Fruit fly (Drosophila melanogaster) whole organism, embryonic: ENCODE results near the gene wisp.

ENCODE experiments used
- ATbp ChIP-seq: fragments of 200-800 bp; sonication (Bioruptor generic); optimal IDR thresholded peaks from 2 replicates; lab custom pipeline; 2017; ENCODE audit warnings: missing biosample characterization, mild to moderate bottlenecking, missing genetic modification characterization, missing genetic modification reagents
- CG10209 ChIP-seq: fragments of 200-800 bp; sonication (Bioruptor generic); optimal IDR thresholded peaks from 3 replicates; lab custom pipeline; 2017; ENCODE audit warnings: missing biosample characterization, mild to moderate bottlenecking, missing genetic modification characterization, missing genetic modification reagents
- CG11085 ChIP-seq: fragments of 200-800 bp; sonication (Bioruptor generic); IDR thresholded peaks from 2 replicates; pipeline ENCODE4 v1.3.6; 2022; ENCODE audit warnings: missing biosample characterization, missing genetic modification characterization
- CG12071 ChIP-seq: fragments of 200-800 bp; sonication (Bioruptor generic); optimal IDR thresholded peaks from 3 replicates; lab custom pipeline; 2018; ENCODE audit warnings: missing biosample characterization, mild to moderate bottlenecking, missing genetic modification characterization
- CG12659 ChIP-seq: fragments of 200-800 bp; sonication (Bioruptor generic); optimal IDR thresholded peaks from 3 replicates; lab custom pipeline; 2017; ENCODE audit warnings: mild to moderate bottlenecking, missing biosample characterization, missing genetic modification reagents, missing genetic modification characterization
- CG17568 ChIP-seq: fragments of 200-800 bp; sonication (Bioruptor generic); optimal IDR thresholded peaks from 2 replicates; lab custom pipeline; 2018; ENCODE audit warnings: missing biosample characterization, mild to moderate bottlenecking, missing genetic modification characterization, moderate library complexity
- CG18262 ChIP-seq: fragments of 200-800 bp; optimal IDR thresholded peaks from 3 replicates; lab custom pipeline; 2019; ENCODE audit warnings: missing biosample characterization, mild to moderate bottlenecking, missing genetic modification characterization, moderate library complexity
- CG18599 ChIP-seq: fragments of 200-800 bp; sonication (Bioruptor generic); optimal IDR thresholded peaks from 3 replicates; lab custom pipeline; 2017; ENCODE audit warnings: missing biosample characterization, missing genetic modification characterization, mild to moderate bottlenecking, moderate library complexity, missing genetic modification reagents
- CG2120 ChIP-seq: fragments of 200-800 bp; sonication (Bioruptor generic); optimal IDR thresholded peaks from 3 replicates; lab custom pipeline; 2016; ENCODE audit warnings: missing biosample characterization, missing genetic modification characterization
- CG2678 ChIP-seq: fragments of 200-800 bp; sonication (Bioruptor generic); optimal IDR thresholded peaks from 3 replicates; lab custom pipeline; 2019; ENCODE audit warnings: missing biosample characterization, mild to moderate bottlenecking, missing genetic modification characterization, moderate library complexity
- CG4404 ChIP-seq: fragments of 200-800 bp; sonication (Bioruptor generic); IDR thresholded peaks from 2 replicates; pipeline ENCODE4 v1.3.6; 2022; ENCODE audit warnings: missing biosample characterization, missing genetic modification characterization
- CG5180 ChIP-seq: fragments of 200-800 bp; sonication (Bioruptor generic); optimal IDR thresholded peaks from 3 replicates; lab custom pipeline; 2017; ENCODE audit warnings: missing biosample characterization, missing genetic modification characterization, mild to moderate bottlenecking, moderate library complexity, missing genetic modification reagents
- CG7357 ChIP-seq: fragments of 200-800 bp; sonication (Bioruptor generic); IDR thresholded peaks from 3 replicates; pipeline ENCODE4 v1.3.6; 2022; ENCODE audit warnings: missing biosample characterization, missing genetic modification characterization
- CG9437 ChIP-seq: fragments of 200-800 bp; sonication (Bioruptor generic); optimal IDR thresholded peaks from 2 replicates; lab custom pipeline; 2018; ENCODE audit warnings: missing biosample characterization, mild to moderate bottlenecking, missing genetic modification characterization
- CG9817 ChIP-seq: fragments of 200-800 bp; sonication (Bioruptor generic); optimal IDR thresholded peaks from 2 replicates; lab custom pipeline; 2018; ENCODE audit warnings: missing biosample characterization, mild to moderate bottlenecking, missing genetic modification characterization, moderate library complexity
- CTCF ChIP-seq: fragments of 200-800 bp; sonication (Bioruptor generic); optimal IDR thresholded peaks from 2 replicates; lab custom pipeline; 2017; ENCODE audit warnings: missing biosample characterization, mild to moderate bottlenecking, missing genetic modification characterization, moderate library complexity
- Deaf1 ChIP-seq: fragments of 200-800 bp; optimal IDR thresholded peaks from 3 replicates; lab custom pipeline; 2019; ENCODE audit warnings: missing biosample characterization, mild to moderate bottlenecking, missing genetic modification characterization, moderate library complexity
- E2f1 ChIP-seq: fragments of 200-800 bp; sonication (Bioruptor generic); IDR thresholded peaks from 2 replicates; pipeline ENCODE4 v1.3.6; 2022; ENCODE audit warnings: missing biosample characterization, missing genetic modification characterization
- HHEX ChIP-seq: fragments of 200-800 bp; sonication (Bioruptor generic); optimal IDR thresholded peaks from 3 replicates; lab custom pipeline; 2017; ENCODE audit warnings: missing biosample characterization, mild to moderate bottlenecking, missing genetic modification characterization, missing genetic modification reagents
- HLH3B ChIP-seq: fragments of 200-800 bp; sonication (Bioruptor generic); IDR thresholded peaks from 2 replicates; pipeline ENCODE4 v1.3.6; 2022; ENCODE audit warnings: missing biosample characterization, missing genetic modification characterization
- MBD-R2 ChIP-seq: fragments of 200-800 bp; sonication (Bioruptor generic); IDR thresholded peaks from 2 replicates; pipeline ENCODE4 v1.3.6; 2022; ENCODE audit warnings: missing biosample characterization, missing genetic modification characterization
- Med ChIP-seq: fragments of 200-800 bp; sonication (Bioruptor generic); peaks from one replicate; lab custom pipeline; 2016; ENCODE audit warnings: missing biosample characterization, missing genetic modification characterization, mild to moderate bottlenecking, inconsistent platforms, moderate library complexity
- NC2α ChIP-seq: fragments of 200-800 bp; sonication (Bioruptor generic); optimal IDR thresholded peaks from 2 replicates; lab custom pipeline; 2016; ENCODE audit warnings: missing biosample characterization, missing genetic modification characterization
- Nf-YA ChIP-seq: fragments of 200-800 bp; sonication (Bioruptor generic); IDR thresholded peaks from 2 replicates; pipeline ENCODE4 v1.3.6; 2022; ENCODE audit warnings: missing biosample characterization, missing genetic modification characterization
- Nf-YC ChIP-seq: fragments of 200-800 bp; optimal IDR thresholded peaks from 3 replicates; lab custom pipeline; 2019; ENCODE audit warnings: missing biosample characterization, mild to moderate bottlenecking, missing genetic modification characterization, moderate library complexity
- PHDP ChIP-seq: fragments of 200-800 bp; sonication (Bioruptor generic); optimal IDR thresholded peaks from 3 replicates; lab custom pipeline; 2018; ENCODE audit warnings: missing biosample characterization, mild to moderate bottlenecking, missing genetic modification characterization, moderate library complexity
- abd-A ChIP-seq: fragments of 200-800 bp; sonication (Bioruptor generic); optimal IDR thresholded peaks from 3 replicates; lab custom pipeline; 2019; ENCODE audit warnings: missing biosample characterization, mild to moderate bottlenecking, missing genetic modification characterization, moderate library complexity
- az2 ChIP-seq: fragments of 200-800 bp; sonication (Bioruptor generic); optimal IDR thresholded peaks from 3 replicates; lab custom pipeline; 2016; ENCODE audit warnings: missing biosample characterization, missing genetic modification characterization
- bsh ChIP-seq, 2 experiments: fragments of 200-800 bp; sonication (Bioruptor generic); optimal IDR thresholded peaks; 2 replicates each; lab custom pipeline; 2017 to 2018; ENCODE audit warnings: mild to moderate bottlenecking in 2 of 2, missing biosample characterization in 2 of 2, missing genetic modification characterization in 2 of 2, moderate library complexity in 1 of 2
- corto ChIP-seq: fragments of 200-800 bp; sonication (Bioruptor generic); optimal IDR thresholded peaks from 2 replicates; lab custom pipeline; 2016; ENCODE audit warnings: missing biosample characterization, mild to moderate bottlenecking, missing genetic modification characterization, moderate library complexity
- cwo ChIP-seq: fragments of 200-800 bp; sonication (Bioruptor generic); optimal IDR thresholded peaks from 3 replicates; lab custom pipeline; 2017; ENCODE audit warnings: missing biosample characterization, missing genetic modification characterization, mild to moderate bottlenecking, moderate library complexity, missing genetic modification reagents
- eyg ChIP-seq: fragments of 200-800 bp; sonication (Bioruptor generic); optimal IDR thresholded peaks from 3 replicates; lab custom pipeline; 2016; ENCODE audit warnings: missing biosample characterization, missing genetic modification characterization
- ind ChIP-seq: fragments of 200-800 bp; sonication (Bioruptor generic); optimal IDR thresholded peaks from 3 replicates; lab custom pipeline; 2016; ENCODE audit warnings: missing biosample characterization, missing genetic modification characterization
- ken ChIP-seq: fragments of 200-800 bp; sonication (Bioruptor generic); IDR thresholded peaks from 3 replicates; pipeline ENCODE4 v1.3.6; 2022; ENCODE audit warnings: missing biosample characterization, missing genetic modification characterization
- lola ChIP-seq, 3 experiments: fragments of >200 bp in 2 of 3; fragments of 200-800 bp in 1 of 3; sonication (Bioruptor generic) in 1 of 3; optimal IDR thresholded peaks; 2 replicates each; lab custom pipeline; 2017 to 2019; ENCODE audit warnings: missing biosample characterization in 3 of 3, missing genetic modification characterization in 3 of 3, mild to moderate bottlenecking in 1 of 3, moderate library complexity in 1 of 3
- nau ChIP-seq: fragments of 200-800 bp; sonication (Bioruptor generic); optimal IDR thresholded peaks from 3 replicates; lab custom pipeline; 2017; ENCODE audit warnings: missing biosample characterization, mild to moderate bottlenecking, missing genetic modification characterization, missing genetic modification reagents
- nerfin-1 ChIP-seq: fragments of 200-800 bp; sonication (Bioruptor generic); optimal IDR thresholded peaks from 3 replicates; lab custom pipeline; 2019; ENCODE audit warnings: missing biosample characterization, mild to moderate bottlenecking, missing genetic modification characterization, moderate library complexity
- nom ChIP-seq: fragments of 200-800 bp; sonication (Bioruptor generic); optimal IDR thresholded peaks from 2 replicates; lab custom pipeline; 2017; ENCODE audit warnings: missing biosample characterization, missing genetic modification characterization, mild to moderate bottlenecking, moderate library complexity, missing genetic modification reagents
- oc ChIP-seq: fragments of 200-800 bp; sonication (Bioruptor generic); optimal IDR thresholded peaks from 2 replicates; lab custom pipeline; 2018; ENCODE audit warnings: missing biosample characterization, mild to moderate bottlenecking, missing genetic modification characterization, moderate library complexity
- phol ChIP-seq: fragments of 200-800 bp; sonication (Bioruptor generic); optimal IDR thresholded peaks from 3 replicates; lab custom pipeline; 2018; ENCODE audit warnings: missing biosample characterization, mild to moderate bottlenecking, missing genetic modification characterization, moderate library complexity
- pita ChIP-seq: fragments of 200-800 bp; sonication (Bioruptor generic); optimal IDR thresholded peaks from 2 replicates; lab custom pipeline; 2017; ENCODE audit warnings: missing biosample characterization, mild to moderate bottlenecking, missing genetic modification characterization
- prd ChIP-seq, 3 experiments: fragments of >200 bp in 2 of 3; fragments of 200-800 bp in 1 of 3; sonication (Bioruptor generic) in 1 of 3; optimal IDR thresholded peaks in 2 of 3; IDR thresholded peaks in 1 of 3; 2 replicates in 2 of 3; 3 replicates in 1 of 3; pipeline versions ENCODE4 v1.3.6 to Lab custom; 2017 to 2022; ENCODE audit warnings: missing biosample characterization in 1 of 3, missing genetic modification characterization in 1 of 3
- row ChIP-seq: fragments of 200-800 bp; sonication (Bioruptor generic); IDR thresholded peaks from 3 replicates; pipeline ENCODE4 v1.3.6; 2022; ENCODE audit warnings: missing biosample characterization, missing genetic modification characterization
- seq ChIP-seq: fragments of 200-800 bp; sonication (Bioruptor generic); IDR thresholded peaks from 2 replicates; pipeline ENCODE4 v1.3.6; 2022; ENCODE audit warnings: missing biosample characterization, missing genetic modification characterization
- stc ChIP-seq: fragments of 200-800 bp; sonication (Bioruptor generic); IDR thresholded peaks from 2 replicates; pipeline ENCODE4 v1.3.6; 2022; ENCODE audit warnings: missing biosample characterization, missing genetic modification characterization
- tap ChIP-seq: fragments of 200-800 bp; optimal IDR thresholded peaks from 3 replicates; lab custom pipeline; 2019; ENCODE audit warnings: missing biosample characterization, mild to moderate bottlenecking, missing genetic modification characterization, moderate library complexity
- tgo ChIP-seq: fragments of 200-800 bp; sonication (Bioruptor generic); IDR thresholded peaks from 3 replicates; pipeline ENCODE4 v1.3.6; 2022; ENCODE audit warnings: missing biosample characterization, missing genetic modification characterization
- tin ChIP-seq: fragments of 200-800 bp; sonication (Bioruptor generic); optimal IDR thresholded peaks from 3 replicates; lab custom pipeline; 2016; ENCODE audit warnings: missing biosample characterization, missing genetic modification characterization

Gene wisp

DNA sequence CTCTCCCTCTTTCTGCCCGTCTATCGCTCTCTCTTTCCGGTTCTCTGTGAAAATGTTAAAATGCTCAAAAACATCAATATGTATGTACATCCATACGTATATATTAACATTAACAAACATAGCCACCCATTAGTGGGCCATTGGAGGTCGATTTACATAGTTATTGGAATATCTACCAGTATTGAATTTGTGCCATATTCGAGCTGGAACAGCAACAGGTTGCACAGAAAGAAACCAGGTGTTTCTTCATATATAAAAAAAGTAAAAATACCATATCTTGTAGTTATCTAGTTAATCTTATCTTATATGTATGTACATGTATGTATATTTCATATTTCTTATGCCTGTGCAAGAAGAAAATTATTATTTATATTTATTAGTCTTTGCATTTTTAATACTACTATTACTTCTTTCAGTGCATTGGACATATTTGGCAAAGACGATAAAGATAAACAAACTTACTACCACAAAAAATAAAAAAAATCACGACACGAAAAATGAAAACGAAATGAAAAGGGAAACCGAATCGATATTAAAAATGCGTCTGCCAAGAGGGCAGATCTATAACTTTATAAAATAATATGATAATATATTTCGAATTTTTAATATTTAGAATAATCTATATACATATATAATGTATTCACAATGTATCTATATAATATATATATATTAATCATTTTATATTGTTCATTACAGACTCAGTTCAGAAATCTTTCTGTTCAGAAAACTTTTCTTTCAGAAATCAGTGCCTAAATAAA is 45.1 kb upstream of the wisp start (continued):
- no peak for TF ChIP-seq nau (GFP tag; lab: Kevin White, UChicago)
- peak; percentile 58 for TF ChIP-seq phol
- peak; percentile 78 for TF ChIP-seq abd-A (tag; lab: Kevin White, UChicago)
- TF ChIP-seq tap (tag; lab: Kevin White, UChicago): peak; percentile 50
- TF ChIP-seq tin: peak; percentile 4
- peak; percentile 41 for TF ChIP-seq CG10209 (GFP tag; lab: Kevin White, UChicago)
- peak; percentile 13 for TF ChIP-seq ind (GFP tag; lab: Kevin White, UChicago)
- TF ChIP-seq lola (GFP tag; optimal IDR thresholded peaks at IDR 0.05; lab: Kevin White, UChicago): no peak
- peak; percentile 34 for TF ChIP-seq CG12659
- peak; percentile 0 for TF ChIP-seq CG17568 (GFP tag; lab: Kevin White, UChicago)
- peak; percentile 69 for TF ChIP-seq CG2678 (tag; lab: Kevin White, UChicago)
- TF ChIP-seq prd (optimal IDR thresholded peaks at IDR 0.05; lab: Kevin White, UChicago): no peak
- peak; percentile 38; the same call in 2 of the 3 replicates for TF ChIP-seq prd (GFP tag; IDR thresholded peaks at IDR 0.05; lab: Robert Waterston, UW)
- peak; percentile 55 for TF ChIP-seq row
- peak; percentile 26; the same call in 1 of the 2 replicates for TF ChIP-seq seq (GFP tag; lab: Robert Waterston, UW)
- TF ChIP-seq CG18262 (tag; lab: Kevin White, UChicago): peak; percentile 57
- peak; percentile 41 for TF ChIP-seq oc (tag; lab: Kevin White, UChicago)
- TF ChIP-seq Nf-YA (GFP tag; lab: Robert Waterston, UW): 0 out of 2 replicates have a peak, but pooled peaks have one; percentile 28
- TF ChIP-seq Nf-YC: peak; percentile 13
- peak; percentile 2 for TF ChIP-seq CG5180 (GFP tag; lab: Kevin White, UChicago)
- TF ChIP-seq bsh (GFP tag; optimal IDR thresholded peaks at IDR 0.05; lab: Kevin White, UChicago): peak in 1 of 2 experiments; percentile 7
- TF ChIP-seq CG12071: peak; percentile 4
- TF ChIP-seq CG4404 (GFP tag; lab: Robert Waterston, UW): no peak
- no peak for TF ChIP-seq MBD-R2
- TF ChIP-seq HHEX (GFP tag; lab: Kevin White, UChicago): peak; percentile 30
- TF ChIP-seq CTCF (GFP tag; lab: Kevin White, UChicago): no peak
- no peak for TF ChIP-seq corto (GFP tag; lab: Kevin White, UChicago)
- TF ChIP-seq Med (GFP tag; lab: Kevin White, UChicago): peak; percentile 34
- TF ChIP-seq tgo: peak; percentile 69
- no peak for TF ChIP-seq CG7357 (GFP tag; lab: Robert Waterston, UW)
- peak; percentile 20 for TF ChIP-seq Deaf1 (tag; lab: Kevin White, UChicago)
- TF ChIP-seq CG11085 (GFP tag; lab: Robert Waterston, UW): no peak
- peak; percentile 53 for TF ChIP-seq PHDP (tag; lab: Kevin White, UChicago)
- TF ChIP-seq stc (GFP tag; lab: Robert Waterston, UW): peak; percentile 77
- TF ChIP-seq nom (GFP tag; lab: Kevin White, UChicago): no peak
- no peak for TF ChIP-seq NC2α (GFP tag; lab: Kevin White, UChicago)
- TF ChIP-seq CG2120 (GFP tag; lab: Kevin White, UChicago): peak; percentile 31
- peak; percentile 14 for TF ChIP-seq CG9437 (GFP tag; lab: Kevin White, UChicago)
- TF ChIP-seq pita: no peak
- no peak for TF ChIP-seq eyg
- peak; percentile 25 for TF ChIP-seq az2
- peak; percentile 43; the same call in 1 of the 2 replicates for TF ChIP-seq E2f1 (GFP tag; lab: Robert Waterston, UW)
- TF ChIP-seq HLH3B: peak; percentile 66
- 0 out of 3 replicates have a peak, but pooled peaks have one; percentile 10 for TF ChIP-seq ken (GFP tag; lab: Robert Waterston, UW)
- TF ChIP-seq ATbp (GFP tag; lab: Kevin White, UChicago): peak; percentile 45
- TF ChIP-seq cwo (GFP tag; lab: Kevin White, UChicago): peak; percentile 43
- no peak for TF ChIP-seq CG18599 (GFP tag; lab: Kevin White, UChicago)
- peak; percentile 13 for TF ChIP-seq nerfin-1
- TF ChIP-seq CG9817 (tag; lab: Kevin White, UChicago): peak; percentile 10
